Fruit fly (Drosophila melanogaster): ENCODE results near the gene Tengl2.

Gene Tengl2

dm6 chr2L:2192123-2192601 lies 47.0 kb downstream of the Tengl2 start, which contains the start of gene CG10874 (continued):
- TF ChIP-seq abd-A (tag; optimal IDR thresholded peaks at IDR 0.05) (peak; percentile 57), pita (GFP tag; optimal IDR thresholded peaks at IDR 0.05) (no peak), nerfin-2 (GFP tag; IDR thresholded peaks at IDR 0.05; ENCODE audit: partially characterized antibody) (no peak), CG14441 (GFP tag; IDR thresholded peaks at IDR 0.05) (no peak), phol (tag; optimal IDR thresholded peaks at IDR 0.05) (peak; percentile 51), CG2120 (GFP tag; optimal IDR thresholded peaks at IDR 0.05) (no peak), Oli (tag; optimal IDR thresholded peaks at IDR 0.05) (no peak), CG6654 (GFP tag; optimal IDR thresholded peaks at IDR 0.05) (no peak), CG2875 (GFP tag; optimal IDR thresholded peaks at IDR 0.05) (no peak), lab (GFP tag; optimal IDR thresholded peaks at IDR 0.05) (no peak), hb (GFP tag; IDR thresholded peaks at IDR 0.05; ENCODE audit: partially characterized antibody) (no peak), Hey (tag; optimal IDR thresholded peaks at IDR 0.05) (no peak), CG12104 (GFP tag; optimal IDR thresholded peaks at IDR 0.05) (no peak), CG33213 (GFP tag; optimal IDR thresholded peaks at IDR 0.05) (peak; percentile 65), CG18011 (GFP tag; optimal IDR thresholded peaks at IDR 0.05) (no peak), Kr (GFP tag; optimal IDR thresholded peaks at IDR 0.05) (no peak), wdn (GFP tag; IDR thresholded peaks at IDR 0.05) (no peak), CG6175 (GFP tag; IDR thresholded peaks at IDR 0.05) (no peak), CG4328 (GFP tag; optimal IDR thresholded peaks at IDR 0.05) (no peak), Hr51 (GFP tag; optimal IDR thresholded peaks at IDR 0.05) (no peak), mirr (GFP tag; optimal IDR thresholded peaks at IDR 0.05) (no peak), scrt (GFP tag; optimal IDR thresholded peaks at IDR 0.05) (no peak), Tbp (GFP tag; optimal IDR thresholded peaks at IDR 0.05) (no peak), bowl (GFP tag; IDR thresholded peaks at IDR 0.05) (no peak), run (tag; optimal IDR thresholded peaks at IDR 0.05) (no peak), CG13424 (tag; optimal IDR thresholded peaks at IDR 0.05) (no peak), C15 (GFP tag; IDR thresholded peaks at IDR 0.05) (no peak), mam (GFP tag; optimal IDR thresholded peaks at IDR 0.05) (no peak), ab (GFP tag; optimal IDR thresholded peaks at IDR 0.05) (no peak), CG31224 (GFP tag; IDR thresholded peaks at IDR 0.05) (no peak), sob (GFP tag; IDR thresholded peaks at IDR 0.05) (no peak), Jarid2 (GFP tag; optimal IDR thresholded peaks at IDR 0.05) (no peak), Lhr (GFP tag; optimal IDR thresholded peaks at IDR 0.05) (peak; percentile 77), sens (GFP tag) (peak; percentile 65), MESR4 (GFP tag; optimal IDR thresholded peaks at IDR 0.05) (peak; percentile 87), Chrac-16 (GFP tag; optimal IDR thresholded peaks at IDR 0.05) (no peak), Pdp1 (GFP tag; optimal IDR thresholded peaks at IDR 0.05) (no peak), crp (GFP tag; optimal IDR thresholded peaks at IDR 0.05) (no peak), CG18262 (tag; optimal IDR thresholded peaks at IDR 0.05) (no peak), Hmx (GFP tag; optimal IDR thresholded peaks at IDR 0.05) (no peak), hbn (GFP tag; IDR thresholded peaks at IDR 0.05; ENCODE audit: partially characterized antibody) (no peak), Deaf1 (tag; optimal IDR thresholded peaks at IDR 0.05) (no peak), PHDP (tag; optimal IDR thresholded peaks at IDR 0.05) (peak; percentile 18), sqz (GFP tag; optimal IDR thresholded peaks at IDR 0.05) (no peak), CG8281 (tag; optimal IDR thresholded peaks at IDR 0.05) (no peak), az2 (GFP tag; optimal IDR thresholded peaks at IDR 0.05) (no peak), Doc3 (GFP tag; IDR thresholded peaks at IDR 0.05; ENCODE audit: partially characterized antibody) (no peak), Atf-2 (GFP tag; optimal IDR thresholded peaks at IDR 0.05) (no peak), al (GFP tag; IDR thresholded peaks at IDR 0.05) (no peak), Oaz (GFP tag; IDR thresholded peaks at IDR 0.05) (no peak), CG4360 (GFP tag; IDR thresholded peaks at IDR 0.05) (no peak)
